Fruit fly (Drosophila melanogaster): ENCODE results near the gene RpL22.

- TF ChIP-seq OdsH (GFP tag; optimal IDR thresholded peaks at IDR 0.05): no peak
- TF ChIP-seq dmrt93B (GFP tag; optimal IDR thresholded peaks at IDR 0.05): no peak
- no peak for TF ChIP-seq CG9705 (GFP tag; optimal IDR thresholded peaks at IDR 0.05)
- no peak for TF ChIP-seq psq (GFP tag; optimal IDR thresholded peaks at IDR 0.05)
- TF ChIP-seq Abd-B (GFP tag; optimal IDR thresholded peaks at IDR 0.05): no peak
- TF ChIP-seq br (GFP tag; optimal IDR thresholded peaks at IDR 0.05): no peak
- TF ChIP-seq h (GFP tag; optimal IDR thresholded peaks at IDR 0.05): no peak
Observed at dm6 chrX:762047-762446, 2.9 kb downstream of the RpL22 start.

All from whole organism, wandering third instar larva.